Fruit fly (Drosophila melanogaster): ENCODE measurements around the gene Nemp.

Nemp gene

dm6 chrX:16670691-16671481 lies 16.1 kb upstream of the Nemp start (continued):
- TF ChIP-seq kah (GFP tag; optimal IDR thresholded peaks at IDR 0.05) = no peak
- no peak for TF ChIP-seq lbe (GFP tag; optimal IDR thresholded peaks at IDR 0.05)
- TF ChIP-seq lov (optimal IDR thresholded peaks at IDR 0.05) = no peak
- no peak for TF ChIP-seq lov (GFP tag; IDR thresholded peaks at IDR 0.05)
- peak; percentile 5 for TF ChIP-seq Antp (GFP tag; optimal IDR thresholded peaks at IDR 0.05)
- TF ChIP-seq E2f1 (GFP tag; IDR thresholded peaks at IDR 0.05) = no peak
- no peak for TF ChIP-seq run (tag; optimal IDR thresholded peaks at IDR 0.05)
- no peak for TF ChIP-seq CG13287 (GFP tag; IDR thresholded peaks at IDR 0.05; ENCODE audit: partially characterized antibody)
- TF ChIP-seq Optix (GFP tag; IDR thresholded peaks at IDR 0.05) = no peak
- 0 out of 4 replicates have a peak, but pooled peaks have one; percentile 45 for TF ChIP-seq chinmo (GFP tag; IDR thresholded peaks at IDR 0.05; ENCODE audit: partially characterized antibody)
- peak; percentile 21 for TF ChIP-seq ewg (GFP tag; optimal IDR thresholded peaks at IDR 0.05)
- TF ChIP-seq CG4707 (GFP tag; optimal IDR thresholded peaks at IDR 0.05) = no peak
- TF ChIP-seq CG33213 (GFP tag; optimal IDR thresholded peaks at IDR 0.05) = no peak
- peak; percentile 49; the same call in 1 of the 2 replicates for TF ChIP-seq lmd (GFP tag; IDR thresholded peaks at IDR 0.05)
- no peak for TF ChIP-seq pan (optimal IDR thresholded peaks at IDR 0.05)
- TF ChIP-seq pan (GFP tag; optimal IDR thresholded peaks at IDR 0.05 in 1 of 2, IDR thresholded peaks at IDR 0.05 in 1 of 2) = peak in 1 of 2 experiments; percentile 39
- TF ChIP-seq twi (tag; optimal IDR thresholded peaks at IDR 0.05) = no peak
- peak; percentile 4 for TF ChIP-seq az2 (GFP tag; optimal IDR thresholded peaks at IDR 0.05)
- TF ChIP-seq CG8290 (GFP tag; optimal IDR thresholded peaks at IDR 0.05) = no peak
- peak in 1 of 2 experiments; percentile 64 for TF ChIP-seq CG8290 (tag; optimal IDR thresholded peaks at IDR 0.05)
- TF ChIP-seq nom (GFP tag; optimal IDR thresholded peaks at IDR 0.05) = no peak
- peak; percentile 16 for TF ChIP-seq cwo (GFP tag; optimal IDR thresholded peaks at IDR 0.05)
- TF ChIP-seq fru (optimal IDR thresholded peaks at IDR 0.05) = no peak
- no peak for TF ChIP-seq Gug (GFP tag; IDR thresholded peaks at IDR 0.05)
- TF ChIP-seq sima (GFP tag; optimal IDR thresholded peaks at IDR 0.05) = no peak
- TF ChIP-seq CG42726 (GFP tag; IDR thresholded peaks at IDR 0.05; ENCODE audit: partially characterized antibody) = no peak
- TF ChIP-seq C15 (GFP tag; IDR thresholded peaks at IDR 0.05) = no peak
- TF ChIP-seq CG12236 (GFP tag; optimal IDR thresholded peaks at IDR 0.05) = no peak
- TF ChIP-seq Vsx1 (GFP tag; optimal IDR thresholded peaks at IDR 0.05) = no peak
- no peak for TF ChIP-seq CG3995 (GFP tag; optimal IDR thresholded peaks at IDR 0.05)
- TF ChIP-seq CG30431 (GFP tag; optimal IDR thresholded peaks at IDR 0.05) = no peak
- no peak for TF ChIP-seq hb (GFP tag; IDR thresholded peaks at IDR 0.05; ENCODE audit: partially characterized antibody)
- no peak for TF ChIP-seq CG16863 (GFP tag; optimal IDR thresholded peaks at IDR 0.05)
- TF ChIP-seq CG10462 (GFP tag; optimal IDR thresholded peaks at IDR 0.05) = no peak
- peak; percentile 10 for TF ChIP-seq Hand (GFP tag; optimal IDR thresholded peaks at IDR 0.05)
- TF ChIP-seq ab (GFP tag; optimal IDR thresholded peaks at IDR 0.05) = no peak
- no peak for TF ChIP-seq CG15073 (GFP tag; optimal IDR thresholded peaks at IDR 0.05)
- TF ChIP-seq CG18476 (GFP tag; optimal IDR thresholded peaks at IDR 0.05) = no peak

dm6 chrX:16670262-16670661 lies 15.4 kb upstream of the Nemp start:
- no peak for TF ChIP-seq Blimp-1 (GFP tag; optimal IDR thresholded peaks at IDR 0.05)
- TF ChIP-seq Oli (tag; optimal IDR thresholded peaks at IDR 0.05) = peak; percentile 29
- peak; percentile 7 for TF ChIP-seq CG2678 (tag; optimal IDR thresholded peaks at IDR 0.05)
- no peak for TF ChIP-seq chm (GFP tag; IDR thresholded peaks at IDR 0.05)
- TF ChIP-seq ewg (GFP tag; optimal IDR thresholded peaks at IDR 0.05) = no peak
- no peak for TF ChIP-seq ac (GFP tag; optimal IDR thresholded peaks at IDR 0.05)
- no peak for TF ChIP-seq Antp (GFP tag; optimal IDR thresholded peaks at IDR 0.05)
- peak; percentile 43 for TF ChIP-seq CG11504 (tag; optimal IDR thresholded peaks at IDR 0.05)
- no peak for TF ChIP-seq lmd (GFP tag; IDR thresholded peaks at IDR 0.05)
- no peak for TF ChIP-seq pb (GFP tag; optimal IDR thresholded peaks at IDR 0.05)
- TF ChIP-seq Lpt (GFP tag; optimal IDR thresholded peaks at IDR 0.05) = no peak
- peak; percentile 52 for TF ChIP-seq dmrt99B (tag; optimal IDR thresholded peaks at IDR 0.05)
- TF ChIP-seq schlank (tag; optimal IDR thresholded peaks at IDR 0.05) = no peak
- TF ChIP-seq Hr51 (GFP tag; optimal IDR thresholded peaks at IDR 0.05) = peak in 1 of 2 experiments; percentile 44
- TF ChIP-seq NFAT (GFP tag; IDR thresholded peaks at IDR 0.05) = no peak
- TF ChIP-seq CG4820 (GFP tag; optimal IDR thresholded peaks at IDR 0.05) = no peak
- TF ChIP-seq CG11093 (GFP tag; IDR thresholded peaks at IDR 0.05) = no peak

All from whole organism, embryonic.